Fruit fly (Drosophila melanogaster) whole organism, pupa: Measurements from ENCODE around the gene CecA1.

Experiments
- CG10348 ChIP-seq: fragments of 200-800 bp; sonication (Bioruptor generic); IDR thresholded peaks from 2 replicates; pipeline ENCODE4 v1.3.6; 2022; ENCODE audit warnings: missing biosample characterization, missing genetic modification characterization
- CG14655 ChIP-seq: fragments of 200-800 bp; sonication (Bioruptor generic); optimal IDR thresholded peaks from 3 replicates; lab custom pipeline; 2017; ENCODE audit warnings: mild to moderate bottlenecking, missing biosample characterization, missing genetic modification reagents, missing genetic modification characterization
- CG15710 ChIP-seq: fragments of 200-800 bp; sonication (Bioruptor generic); optimal IDR thresholded peaks from 2 replicates; lab custom pipeline; 2018; ENCODE audit warnings: missing biosample characterization, mild to moderate bottlenecking, missing genetic modification characterization, moderate library complexity
- CG32121 ChIP-seq: fragments of 200-800 bp; sonication (Bioruptor generic); IDR thresholded peaks from 2 replicates; pipeline ENCODE4 v1.3.6; 2022; ENCODE audit warnings: missing biosample characterization, missing genetic modification characterization
- CG34367 ChIP-seq: fragments of 200-800 bp; sonication (Bioruptor generic); optimal IDR thresholded peaks from 2 replicates; lab custom pipeline; 2018; ENCODE audit warnings: missing biosample characterization, mild to moderate bottlenecking, missing genetic modification characterization
- CG9948 ChIP-seq: fragments of 200-800 bp; sonication (Bioruptor generic); optimal IDR thresholded peaks from 2 replicates; lab custom pipeline; 2018; ENCODE audit warnings: missing biosample characterization, mild to moderate bottlenecking, missing genetic modification characterization, moderate library complexity
- D1 ChIP-seq: fragments of 200-800 bp; sonication (Bioruptor generic); optimal IDR thresholded peaks from 2 replicates; lab custom pipeline; 2018; ENCODE audit warnings: missing biosample characterization, mild to moderate bottlenecking, missing genetic modification characterization, moderate library complexity
- EcR ChIP-seq: fragments of 200-800 bp; sonication (Bioruptor generic); optimal IDR thresholded peaks from 3 replicates; lab custom pipeline; 2019; ENCODE audit warnings: missing biosample characterization, missing genetic modification characterization, mild to moderate bottlenecking, moderate library complexity, missing genetic modification reagents
- Ets98B ChIP-seq: fragments of 200-800 bp; sonication (Bioruptor generic); IDR thresholded peaks from 2 replicates; pipeline ENCODE4 v1.3.6; 2022; ENCODE audit warnings: missing biosample characterization, missing genetic modification characterization
- Pif1A ChIP-seq: fragments of 200-800 bp; sonication (Bioruptor generic); optimal IDR thresholded peaks from 3 replicates; lab custom pipeline; 2016; ENCODE audit warnings: missing biosample characterization, missing genetic modification characterization
- Pif1B ChIP-seq: fragments of 200-800 bp; sonication (Bioruptor generic); optimal IDR thresholded peaks from 3 replicates; lab custom pipeline; 2016; ENCODE audit warnings: missing biosample characterization, missing genetic modification characterization
- Snoo ChIP-seq: fragments of 200-800 bp; sonication (Bioruptor generic); optimal IDR thresholded peaks from 3 replicates; lab custom pipeline; 2017; ENCODE audit warnings: missing biosample characterization, mild to moderate bottlenecking, missing genetic modification characterization, inconsistent platforms
- fd96Ca ChIP-seq: fragments of 200-800 bp; sonication (Bioruptor generic); IDR thresholded peaks from 3 replicates; pipeline ENCODE4 v1.3.6; 2022; ENCODE audit warnings: missing biosample characterization, missing genetic modification characterization

dm6 chr3R:30257588-30257987 lies 46.9 kb downstream of the CecA1 start:
- TF ChIP-seq CG34367 (tag; lab: Kevin White, UChicago) (peak; percentile 81), Snoo (tag; lab: Kevin White, UChicago) (peak; percentile 91), CG10348 (GFP tag; lab: Robert Waterston, UW) (0 out of 2 replicates have a peak, but pooled peaks have one; percentile 25), Pif1B (GFP tag; lab: Kevin White, UChicago) (peak; percentile 71), D1 (tag; lab: Kevin White, UChicago) (peak; percentile 72), CG14655 (GFP tag; lab: Kevin White, UChicago) (peak; percentile 18), fd96Ca (no peak), EcR (GFP tag; lab: Kevin White, UChicago) (no peak), CG15710 (tag; lab: Kevin White, UChicago) (peak; percentile 80), Pif1A (peak; percentile 89), Ets98B (GFP tag; lab: Robert Waterston, UW) (no peak; the same call in 1 of the 2 replicates), CG9948 (tag; lab: Kevin White, UChicago) (peak; percentile 72), CG32121 (GFP tag; lab: Robert Waterston, UW) (no peak)
